Worm (Caenorhabditis elegans) whole organism, late embryonic: ENCODE data around the gene nspc-3.

Source experiments
- C08G9.2 ChIP-seq: sonication (generic microtip); optimal IDR thresholded peaks from 2 replicates; lab custom pipeline; 2016; ENCODE audit warnings: mild to moderate bottlenecking, missing genetic modification characterization, moderate library complexity, missing compliant biosample characterization
- C38D4.7 ChIP-seq: fragments of 200-800 bp; sonication (Bioruptor generic); optimal IDR thresholded peaks from 2 replicates; lab custom pipeline; 2018; ENCODE audit warnings: mild to moderate bottlenecking, missing genetic modification characterization, moderate library complexity, missing compliant biosample characterization
- K02D7.2 ChIP-seq: sonication (generic microtip); optimal IDR thresholded peaks from 2 replicates; lab custom pipeline; 2017; ENCODE audit warnings: mild to moderate bottlenecking, missing genetic modification characterization, missing compliant biosample characterization
- K09A11.1 ChIP-seq: sonication (generic microtip); optimal IDR thresholded peaks from 2 replicates; lab custom pipeline; 2017; ENCODE audit warnings: antibody characterized with exemption, mild to moderate bottlenecking, missing genetic modification characterization, missing compliant biosample characterization; ENCODE audit not compliant: insufficient read depth
- T23F11.4 ChIP-seq: fragments of 200-800 bp; sonication (Bioruptor generic); optimal IDR thresholded peaks from 2 replicates; lab custom pipeline; 2018; ENCODE audit warnings: mild to moderate bottlenecking, missing genetic modification characterization, missing compliant biosample characterization
- ahr-1 ChIP-seq: sonication (generic microtip); optimal IDR thresholded peaks from 2 replicates; lab custom pipeline; 2016; ENCODE audit warnings: missing genetic modification characterization, missing compliant biosample characterization
- ama-1 ChIP-seq: fragments of 150-350 bp; optimal IDR thresholded peaks from 2 replicates; lab custom pipeline; 2014
- ceh-18 ChIP-seq: sonication (generic microtip); optimal IDR thresholded peaks from 2 replicates; lab custom pipeline; 2016; ENCODE audit warnings: missing genetic modification characterization, missing compliant biosample characterization
- ceh-2 ChIP-seq: sonication (generic microtip); optimal IDR thresholded peaks from 2 replicates; lab custom pipeline; 2016; ENCODE audit warnings: missing genotype, missing genetic modification characterization, missing compliant biosample characterization
- ceh-48 ChIP-seq: sonication (generic microtip); optimal IDR thresholded peaks from 2 replicates; lab custom pipeline; 2016; ENCODE audit warnings: missing genetic modification characterization, inconsistent platforms, missing compliant biosample characterization
- ceh-6 ChIP-seq: fragments of 200-800 bp; sonication (Bioruptor generic); optimal IDR thresholded peaks from 2 replicates; lab custom pipeline; 2018; ENCODE audit warnings: mild to moderate bottlenecking, missing genetic modification characterization, missing compliant biosample characterization
- dmd-4 ChIP-seq: sonication (generic microtip); optimal IDR thresholded peaks from 2 replicates; lab custom pipeline; 2016; ENCODE audit warnings: borderline replicate concordance, missing genetic modification characterization, missing compliant biosample characterization
- dve-1 ChIP-seq: sonication (generic microtip); optimal IDR thresholded peaks from 2 replicates; lab custom pipeline; 2017; ENCODE audit warnings: antibody characterized with exemption, mild to moderate bottlenecking, missing genetic modification characterization, missing compliant biosample characterization
- elt-4 ChIP-seq: sonication (generic microtip); optimal IDR thresholded peaks from 2 replicates; lab custom pipeline; 2016; ENCODE audit warnings: missing genetic modification characterization, missing compliant biosample characterization
- ets-4 ChIP-seq: sonication (generic microtip); optimal IDR thresholded peaks from 2 replicates; lab custom pipeline; 2016; ENCODE audit warnings: missing genetic modification characterization, missing compliant biosample characterization
- fax-1 ChIP-seq: sonication (generic microtip); optimal IDR thresholded peaks from 2 replicates; lab custom pipeline; 2016; ENCODE audit warnings: missing genotype, missing genetic modification characterization, missing compliant biosample characterization
- fkh-10 ChIP-seq: fragments of 150-350 bp; optimal IDR thresholded peaks from 2 replicates; lab custom pipeline; 2014; ENCODE audit warnings: missing biosample characterization, missing genetic modification reagents, missing genetic modification characterization
- hlh-13 ChIP-seq: fragments of 200-800 bp; sonication (Bioruptor generic); optimal IDR thresholded peaks from 2 replicates; lab custom pipeline; 2018; ENCODE audit warnings: mild to moderate bottlenecking, missing genetic modification characterization, missing compliant biosample characterization
- hlh-15 ChIP-seq: sonication (generic microtip); optimal IDR thresholded peaks from 2 replicates; lab custom pipeline; 2016; ENCODE audit warnings: missing genetic modification characterization, missing compliant biosample characterization
- hlh-30 ChIP-seq: sonication (generic microtip); optimal IDR thresholded peaks from 2 replicates; lab custom pipeline; 2017; ENCODE audit warnings: antibody characterized with exemption, missing genetic modification characterization, missing compliant biosample characterization; ENCODE audit not compliant: insufficient read depth
- hlh-6 ChIP-seq: sonication (generic microtip); optimal IDR thresholded peaks from 2 replicates; lab custom pipeline; 2016; ENCODE audit warnings: missing genotype, missing genetic modification characterization, missing compliant biosample characterization
- hlh-8 ChIP-seq: sonication (generic microtip); optimal IDR thresholded peaks from 2 replicates; lab custom pipeline; 2016; ENCODE audit warnings: missing genotype, missing genetic modification characterization, missing compliant biosample characterization
- lim-6 ChIP-seq: sonication (generic microtip); optimal IDR thresholded peaks from 2 replicates; lab custom pipeline; 2016; ENCODE audit warnings: missing genetic modification characterization, missing compliant biosample characterization
- madf-2 ChIP-seq: sonication (generic microtip); optimal IDR thresholded peaks from 2 replicates; lab custom pipeline; 2017; ENCODE audit warnings: missing genetic modification characterization, missing compliant biosample characterization
- nfya-1 ChIP-seq: sonication (generic microtip); optimal IDR thresholded peaks from 2 replicates; lab custom pipeline; 2017; ENCODE audit warnings: missing genetic modification characterization, mild to moderate bottlenecking, missing compliant biosample characterization, antibody characterized with exemption, moderate library complexity
- nhr-11 ChIP-seq: fragments of 150-350 bp; optimal IDR thresholded peaks from 2 replicates; lab custom pipeline; 2014; ENCODE audit warnings: missing biosample characterization, missing genetic modification characterization
- nhr-232 ChIP-seq: sonication (generic microtip); optimal IDR thresholded peaks from 2 replicates; lab custom pipeline; 2016; ENCODE audit warnings: missing genetic modification characterization, missing compliant biosample characterization
- pag-3 ChIP-seq: sonication (generic microtip); optimal IDR thresholded peaks from 2 replicates; lab custom pipeline; 2016; ENCODE audit warnings: missing compliant biosample characterization, missing genetic modification characterization, borderline replicate concordance
- pha-2 ChIP-seq: sonication (generic microtip); optimal IDR thresholded peaks from 2 replicates; lab custom pipeline; 2017; ENCODE audit warnings: mild to moderate bottlenecking, missing genetic modification characterization, missing compliant biosample characterization
- pha-4 ChIP-seq: fragments of 150-350 bp; optimal IDR thresholded peaks from 2 replicates; lab custom pipeline; 2018; ENCODE audit warnings: missing biosample characterization, missing genetic modification reagents, missing genetic modification characterization
- pqm-1 ChIP-seq: sonication (generic microtip); optimal IDR thresholded peaks from 2 replicates; lab custom pipeline; 2016; ENCODE audit warnings: missing genetic modification characterization, missing compliant biosample characterization
- pros-1 ChIP-seq: fragments of 150-350 bp; optimal IDR thresholded peaks from 2 replicates; lab custom pipeline; 2014; ENCODE audit warnings: missing biosample characterization, missing genetic modification reagents, missing genetic modification characterization
- rnt-1 ChIP-seq: sonication (generic microtip); optimal IDR thresholded peaks from 2 replicates; lab custom pipeline; 2016; ENCODE audit warnings: missing genetic modification characterization, missing compliant biosample characterization
- sdc-2 ChIP-seq: sonication (generic microtip); optimal IDR thresholded peaks from 2 replicates; lab custom pipeline; 2016; ENCODE audit warnings: missing genotype, missing genetic modification characterization, missing compliant biosample characterization
- sox-4 ChIP-seq: sonication (generic microtip); optimal IDR thresholded peaks from 2 replicates; lab custom pipeline; 2017; ENCODE audit warnings: mild to moderate bottlenecking, missing genetic modification characterization, inconsistent platforms, missing compliant biosample characterization
- syd-9 ChIP-seq: sonication (generic microtip); optimal IDR thresholded peaks from 2 replicates; lab custom pipeline; 2016; ENCODE audit warnings: mild to moderate bottlenecking, missing genetic modification characterization, moderate library complexity, missing compliant biosample characterization
- tbx-2 ChIP-seq: sonication (generic microtip); optimal IDR thresholded peaks from 2 replicates; lab custom pipeline; 2016; ENCODE audit warnings: missing genetic modification characterization, missing compliant biosample characterization
- tbx-7 ChIP-seq: sonication (generic microtip); optimal IDR thresholded peaks from 2 replicates; lab custom pipeline; 2016; ENCODE audit warnings: missing genotype, missing genetic modification characterization, missing compliant biosample characterization
- unc-3 ChIP-seq, 2 experiments: fragments of 200-800 bp in 1 of 2; sonication (Bioruptor generic) in 1 of 2; sonication (generic microtip) in 1 of 2; conservative IDR thresholded peaks in 1 of 2; optimal IDR thresholded peaks in 1 of 2; 2 replicates each; pipeline versions ENCODE4 v1.3.6 to Lab custom; 2016 to 2022; ENCODE audit warnings: missing compliant biosample characterization in 2 of 2, missing genetic modification characterization in 2 of 2, missing genetic modification reagents in 1 of 2
- zip-5 ChIP-seq: sonication (generic microtip); optimal IDR thresholded peaks from 2 replicates; lab custom pipeline; 2016; ENCODE audit warnings: missing genetic modification characterization, missing compliant biosample characterization
- ztf-16 ChIP-seq: sonication (generic microtip); optimal IDR thresholded peaks from 2 replicates; lab custom pipeline; 2017; ENCODE audit warnings: missing genetic modification characterization, missing compliant biosample characterization

Gene nspc-3

ce11 chrX:8551687-8552327, 14.9 kb downstream of the nspc-3 start, which contains the start of gene dhhc-14 (continued):
- TF ChIP-seq ceh-2 (peak; percentile 47), pha-4 (tag; lab: Kevin White, UChicago) (no peak), pros-1 (tag; lab: Kevin White, UChicago) (no peak), ceh-6 (no peak), sdc-2 (tag; lab: Kevin White, UChicago) (peak; percentile 63), ceh-18 (tag; lab: Kevin White, UChicago) (peak; percentile 74), fkh-10 (no peak), fax-1 (tag; lab: Kevin White, UChicago) (no peak), ahr-1 (tag; lab: Kevin White, UChicago) (no peak), rnt-1 (tag; lab: Kevin White, UChicago) (peak; percentile 26), ztf-16 (no peak), madf-2 (tag; lab: Kevin White, UChicago) (peak; percentile 16), zip-5 (tag; lab: Kevin White, UChicago) (no peak), hlh-8 (tag; lab: Kevin White, UChicago) (no peak), dve-1 (no peak), K02D7.2 (tag; lab: Kevin White, UChicago) (no peak), hlh-30 (tag; lab: Kevin White, UChicago) (peak; percentile 64), pqm-1 (tag; lab: Kevin White, UChicago) (no peak), C38D4.7 (GFP tag; lab: Kevin White, UChicago) (no peak), K09A11.1 (no peak), unc-3 (GFP tag; conservative IDR thresholded peaks at IDR 0.05; lab: Robert Waterston, UW) (no peak), unc-3 (tag; optimal IDR thresholded peaks at IDR 0.05; lab: Kevin White, UChicago) (no peak), hlh-15 (tag; lab: Kevin White, UChicago) (no peak), C08G9.2 (peak; percentile 1), dmd-4 (tag; lab: Kevin White, UChicago) (no peak), ets-4 (no peak), hlh-6 (tag; lab: Kevin White, UChicago) (no peak), pha-2 (tag; lab: Kevin White, UChicago) (no peak), ceh-48 (tag; lab: Kevin White, UChicago) (no peak), nfya-1 (tag; lab: Kevin White, UChicago) (peak; percentile 70), pag-3 (tag; lab: Kevin White, UChicago) (no peak), lim-6 (tag; lab: Kevin White, UChicago) (no peak), syd-9 (tag; lab: Kevin White, UChicago) (peak; percentile 17), tbx-2 (tag; lab: Kevin White, UChicago) (peak; percentile 79), sox-4 (tag; lab: Kevin White, UChicago) (no peak), T23F11.4 (GFP tag; lab: Kevin White, UChicago) (no peak), tbx-7 (tag; lab: Kevin White, UChicago) (peak; percentile 10), elt-4 (tag; lab: Kevin White, UChicago) (no peak), nhr-232 (no peak), ama-1 (lab: Kevin White, UChicago) (no peak), nhr-11 (tag; lab: Kevin White, UChicago) (no peak), hlh-13 (no peak)

DNA sequence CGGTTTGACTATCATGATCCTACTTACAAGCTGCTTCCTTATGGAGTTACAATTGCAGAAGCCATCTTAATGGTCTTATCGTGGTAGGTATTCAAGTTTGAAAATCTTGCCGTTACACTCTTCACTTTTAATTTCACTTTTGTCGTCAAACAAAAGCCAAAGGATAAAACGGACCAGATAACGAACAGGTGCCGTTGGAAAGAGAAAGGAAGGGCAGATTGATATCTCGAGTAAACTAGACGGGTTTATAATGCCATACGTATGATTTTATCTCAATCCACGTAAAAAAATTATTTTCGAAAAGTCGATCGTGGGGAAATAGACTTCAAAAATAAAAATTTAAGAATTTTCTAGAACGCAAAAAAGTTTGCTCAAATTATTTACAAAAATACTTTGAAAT, 17.1 kb downstream of the nspc-3 start:
- TF ChIP-seq hlh-8 (tag; lab: Kevin White, UChicago) (no peak), ama-1 (lab: Kevin White, UChicago) (no peak)
